Worm (Caenorhabditis elegans) whole organism, young adult: ENCODE results near the gene nep-25.
"Not testable (repeated sequence)": the region's sequence is repeated elsewhere in the genome, so short reads cannot be mapped to it uniquely, and the experiment has no call there.

Experiments
- B0261.1 ChIP-seq: sonication (generic microtip); optimal IDR thresholded peaks from 2 replicates; lab custom pipeline; 2016; ENCODE audit warnings: mild to moderate bottlenecking, missing genetic modification characterization, moderate library complexity, missing compliant biosample characterization
- B0336.3 ChIP-seq: fragments of 200-800 bp; sonication (Bioruptor generic); IDR thresholded peaks from 2 replicates; pipeline ENCODE4 v1.3.6; 2022; ENCODE audit warnings: missing genetic modification characterization, missing compliant biosample characterization
- D2030.7 ChIP-seq: fragments of 200-800 bp; sonication (Bioruptor generic); IDR thresholded peaks from 2 replicates; pipeline ENCODE4 v1.3.6; 2022; ENCODE audit warnings: missing genetic modification reagents, missing genetic modification characterization, missing compliant biosample characterization
- F57A8.1 ChIP-seq: fragments of 200-800 bp; sonication (Bioruptor generic); optimal IDR thresholded peaks from 2 replicates; lab custom pipeline; 2018; ENCODE audit warnings: mild to moderate bottlenecking, missing genetic modification characterization, moderate library complexity, missing compliant biosample characterization
- F57C9.4 ChIP-seq: sonication (generic microtip); optimal IDR thresholded peaks from 2 replicates; lab custom pipeline; 2017; ENCODE audit warnings: mild to moderate bottlenecking, missing genetic modification characterization, missing compliant biosample characterization
- K11D2.4 ChIP-seq: fragments of 200-800 bp; sonication (Bioruptor generic); IDR thresholded peaks from 2 replicates; pipeline ENCODE4 v1.3.6; 2022; ENCODE audit warnings: missing genetic modification reagents, missing genetic modification characterization, missing compliant biosample characterization
- T07F8.4 ChIP-seq: sonication (generic microtip); optimal IDR thresholded peaks from 2 replicates; lab custom pipeline; 2016; ENCODE audit warnings: mild to moderate bottlenecking, missing genetic modification characterization, moderate library complexity, missing compliant biosample characterization
- Y67H2A.10 ChIP-seq: fragments of 200-800 bp; sonication (Bioruptor generic); conservative IDR thresholded peaks from 2 replicates; pipeline ENCODE4 v1.3.6; 2022; ENCODE audit warnings: missing genetic modification reagents, missing genetic modification characterization, missing compliant biosample characterization
- ama-1 ChIP-seq, 3 experiments: fragments of 150-350 bp in 1 of 3; sonication (generic microtip) in 2 of 3; optimal IDR thresholded peaks; 2 replicates each; lab custom pipeline; 2014 to 2018; ENCODE audit warnings: missing biosample characterization in 2 of 3, missing genetic modification characterization in 2 of 3, missing genetic modification reagents in 2 of 3
- atf-7 ChIP-seq: sonication (generic microtip); optimal IDR thresholded peaks from 2 replicates; lab custom pipeline; 2017; ENCODE audit warnings: mild to moderate bottlenecking, missing genetic modification characterization, missing compliant biosample characterization
- cebp-1 ChIP-seq, 2 experiments: fragments of 200-800 bp in 1 of 2; sonication (Bioruptor generic) in 1 of 2; sonication (generic microtip) in 1 of 2; IDR thresholded peaks in 1 of 2; optimal IDR thresholded peaks in 1 of 2; 2 replicates each; pipeline versions ENCODE4 v1.3.6 to Lab custom; 2017 to 2022; ENCODE audit warnings: missing compliant biosample characterization in 2 of 2, missing genetic modification characterization in 2 of 2, mild to moderate bottlenecking in 1 of 2, missing genetic modification reagents in 1 of 2, moderate library complexity in 1 of 2
- cebp-2 ChIP-seq: fragments of 200-800 bp; sonication (Bioruptor generic); IDR thresholded peaks from 2 replicates; pipeline ENCODE4 v1.3.6; 2022; ENCODE audit warnings: missing genetic modification characterization, missing compliant biosample characterization
- ceh-58 ChIP-seq: fragments of 200-800 bp; sonication (Bioruptor generic); IDR thresholded peaks from 2 replicates; pipeline ENCODE4 v1.3.6; 2022; ENCODE audit warnings: missing genetic modification characterization, missing compliant biosample characterization
- ceh-91 ChIP-seq: fragments of 200-800 bp; sonication (Bioruptor generic); IDR thresholded peaks from 2 replicates; pipeline ENCODE4 v1.3.6; 2022; ENCODE audit warnings: missing genetic modification reagents, missing genetic modification characterization, missing compliant biosample characterization
- dox-1 ChIP-seq: fragments of 200-800 bp; sonication (Bioruptor generic); IDR thresholded peaks from 2 replicates; pipeline ENCODE4 v1.3.6; 2022; ENCODE audit warnings: missing genetic modification reagents, missing genetic modification characterization, missing compliant biosample characterization
- egl-18 ChIP-seq: fragments of 200-800 bp; sonication (Bioruptor generic); IDR thresholded peaks from 2 replicates; pipeline ENCODE4 v1.3.6; 2022; ENCODE audit warnings: missing genetic modification reagents, missing genetic modification characterization, missing compliant biosample characterization
- ets-4 ChIP-seq: fragments of 200-800 bp; sonication (Bioruptor generic); optimal IDR thresholded peaks from 2 replicates; lab custom pipeline; 2018; ENCODE audit warnings: mild to moderate bottlenecking, missing genetic modification characterization, missing compliant biosample characterization
- hmg-1.2 ChIP-seq: fragments of 200-800 bp; sonication (Bioruptor generic); IDR thresholded peaks from 2 replicates; pipeline ENCODE4 v1.3.6; 2022; ENCODE audit warnings: missing genetic modification reagents, missing genetic modification characterization, missing compliant biosample characterization
- hsf-1 ChIP-seq: fragments of 200-800 bp; sonication (Bioruptor generic); IDR thresholded peaks from 2 replicates; pipeline ENCODE4 v1.3.6; 2022; ENCODE audit warnings: missing genetic modification reagents, missing genetic modification characterization, missing compliant biosample characterization
- lin-26 ChIP-seq: fragments of 200-800 bp; sonication (Bioruptor generic); IDR thresholded peaks from 2 replicates; pipeline ENCODE4 v1.3.6; 2022; ENCODE audit warnings: missing genetic modification reagents, missing genetic modification characterization, missing compliant biosample characterization
- lin-40 ChIP-seq: sonication (generic microtip); optimal IDR thresholded peaks from 2 replicates; lab custom pipeline; 2016; ENCODE audit warnings: missing genetic modification characterization, mild to moderate bottlenecking, missing compliant biosample characterization, missing genotype, missing genetic modification reagents
- lir-1 ChIP-seq: fragments of 200-800 bp; sonication (Bioruptor generic); conservative IDR thresholded peaks from 2 replicates; pipeline ENCODE4 v1.3.6; 2022; ENCODE audit warnings: missing genetic modification reagents, missing genetic modification characterization, missing compliant biosample characterization
- lsy-27 ChIP-seq: sonication (generic microtip); optimal IDR thresholded peaks from 2 replicates; lab custom pipeline; 2017; ENCODE audit warnings: missing genetic modification characterization, mild to moderate bottlenecking, missing compliant biosample characterization, antibody characterized with exemption, missing genotype, borderline replicate concordance; ENCODE audit not compliant: insufficient read depth
- madf-10 ChIP-seq: sonication (generic microtip); optimal IDR thresholded peaks from 2 replicates; lab custom pipeline; 2016; ENCODE audit warnings: mild to moderate bottlenecking, missing genetic modification characterization, missing compliant biosample characterization
- mel-28 ChIP-seq: sonication (generic microtip); optimal IDR thresholded peaks from 2 replicates; lab custom pipeline; 2016; ENCODE audit warnings: borderline replicate concordance, mild to moderate bottlenecking, missing genetic modification characterization, missing compliant biosample characterization
- nfya-2 ChIP-seq: fragments of 200-800 bp; sonication (Bioruptor generic); IDR thresholded peaks from 2 replicates; pipeline ENCODE4 v1.3.6; 2022; ENCODE audit warnings: missing genetic modification reagents, missing genetic modification characterization, missing compliant biosample characterization
- nhr-120 ChIP-seq: fragments of 200-800 bp; sonication (Bioruptor generic); IDR thresholded peaks from 2 replicates; pipeline ENCODE4 v1.3.6; 2022; ENCODE audit warnings: missing genetic modification characterization, missing compliant biosample characterization
- nhr-179 ChIP-seq: sonication (generic microtip); optimal IDR thresholded peaks from 2 replicates; lab custom pipeline; 2016; ENCODE audit warnings: mild to moderate bottlenecking, missing genetic modification characterization, missing compliant biosample characterization
- nhr-27 ChIP-seq: fragments of 200-800 bp; sonication (Bioruptor generic); optimal IDR thresholded peaks from 2 replicates; lab custom pipeline; 2018; ENCODE audit warnings: mild to moderate bottlenecking, missing genetic modification characterization, moderate library complexity, missing compliant biosample characterization
- nhr-80 ChIP-seq: sonication (generic microtip); optimal IDR thresholded peaks from 2 replicates; lab custom pipeline; 2016; ENCODE audit warnings: missing genetic modification characterization, missing compliant biosample characterization
- pha-4 ChIP-seq: fragments of 150-350 bp; sonication (generic microtip); optimal IDR thresholded peaks from 2 replicates; lab custom pipeline; 2014; ENCODE audit warnings: missing biosample characterization, missing genetic modification reagents, missing genetic modification characterization
- rcor-1 ChIP-seq: fragments of 200-800 bp; sonication (Bioruptor generic); IDR thresholded peaks from 2 replicates; pipeline ENCODE4 v1.3.6; 2022; ENCODE audit warnings: missing genetic modification reagents, missing genetic modification characterization, missing compliant biosample characterization
- rpc-1 ChIP-seq, 2 experiments: fragments of 150-350 bp in 1 of 2; sonication (generic microtip) in 1 of 2; optimal IDR thresholded peaks; 2 replicates each; lab custom pipeline; 2014 to 2018; ENCODE audit warnings: missing biosample characterization in 1 of 2, missing genetic modification characterization in 1 of 2, missing genetic modification reagents in 1 of 2, missing genotype in 1 of 2
- sdz-38 ChIP-seq: sonication (generic microtip); optimal IDR thresholded peaks from 2 replicates; lab custom pipeline; 2016; ENCODE audit warnings: missing genotype, missing genetic modification characterization, missing compliant biosample characterization
- sea-2 ChIP-seq: fragments of 200-800 bp; sonication (Bioruptor generic); IDR thresholded peaks from 2 replicates; pipeline ENCODE4 v1.3.6; 2022; ENCODE audit warnings: missing genetic modification characterization, missing compliant biosample characterization
- snpc-1.3 ChIP-seq: sonication (generic microtip); optimal IDR thresholded peaks from 2 replicates; lab custom pipeline; 2017; ENCODE audit warnings: missing genetic modification characterization, mild to moderate bottlenecking, missing compliant biosample characterization, antibody characterized with exemption, moderate library complexity, missing genotype, missing genetic modification reagents; ENCODE audit not compliant: insufficient read depth
- somi-1 ChIP-seq: fragments of 200-800 bp; sonication (Bioruptor generic); optimal IDR thresholded peaks from 2 replicates; lab custom pipeline; 2018; ENCODE audit warnings: mild to moderate bottlenecking, missing genetic modification characterization, missing compliant biosample characterization
- ztf-22 ChIP-seq: fragments of 200-800 bp; sonication (Bioruptor generic); optimal IDR thresholded peaks from 2 replicates; lab custom pipeline; 2018; ENCODE audit warnings: mild to moderate bottlenecking, missing genetic modification characterization, moderate library complexity, missing compliant biosample characterization
- ztf-26 ChIP-seq: sonication (generic microtip); optimal IDR thresholded peaks from 2 replicates; lab custom pipeline; 2017; ENCODE audit warnings: missing genetic modification characterization, missing compliant biosample characterization

nep-25 gene

DNA sequence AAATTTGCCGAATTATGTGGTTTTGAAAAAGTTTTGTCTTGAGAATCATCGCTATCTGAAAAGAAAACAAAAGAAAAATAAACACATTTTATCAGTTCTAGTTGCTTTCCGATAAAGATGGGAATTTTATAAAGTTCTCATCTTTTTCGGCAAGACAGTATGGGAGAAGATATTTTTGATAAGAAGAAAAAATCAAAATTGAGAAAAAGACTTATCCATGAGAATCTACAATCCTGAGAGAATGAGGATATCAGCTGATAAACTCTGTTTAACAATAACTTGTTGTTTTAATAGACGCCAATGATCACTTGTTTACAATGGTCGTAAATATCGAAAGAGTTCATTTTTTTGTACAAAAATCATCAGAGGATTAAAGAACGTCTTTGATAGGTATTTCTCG is 34.0 kb downstream of the nep-25 start, which contains the start of gene F55C12.6:
Gene F55C12.6 (minus strand): TSS at position 101 of the 400 bp plus-strand sequence.
- no peak for TF ChIP-seq ceh-58
- no peak for TF ChIP-seq nhr-179 (tag; lab: Kevin White, UChicago)
- no peak for TF ChIP-seq hsf-1 (GFP tag; lab: Robert Waterston, UW)
- TF ChIP-seq ceh-91 (GFP tag; lab: Robert Waterston, UW), result no peak
- TF ChIP-seq dox-1 (GFP tag; lab: Robert Waterston, UW), result no peak
- TF ChIP-seq lir-1 (GFP tag; lab: Robert Waterston, UW), result no peak
- no peak for TF ChIP-seq somi-1
- no peak for TF ChIP-seq T07F8.4 (tag; lab: Kevin White, UChicago)
- TF ChIP-seq F57A8.1, result no peak
- TF ChIP-seq ztf-22 (GFP tag; lab: Kevin White, UChicago), result no peak
- no peak for TF ChIP-seq sea-2 (GFP tag; lab: Robert Waterston, UW)
- no peak for TF ChIP-seq lsy-27 (tag; lab: Kevin White, UChicago)
- TF ChIP-seq nhr-27, result no peak
- TF ChIP-seq B0261.1 (tag; lab: Kevin White, UChicago), result no peak
- TF ChIP-seq cebp-1 (GFP tag; IDR thresholded peaks at IDR 0.05; lab: Robert Waterston, UW), result no peak
- TF ChIP-seq cebp-1 (tag; optimal IDR thresholded peaks at IDR 0.05; lab: Kevin White, UChicago), result no peak

ce11 chrII:5876511-5876910 is 34.5 kb downstream of the nep-25 start, which contains the start of gene F55C12.2:
TSS of gene F55C12.2 (plus strand) at chrII:5876811.
- not testable (repeated sequence) for TF ChIP-seq madf-10 (tag; lab: Kevin White, UChicago); rcor-1 (GFP tag; lab: Robert Waterston, UW); B0336.3 (GFP tag; lab: Robert Waterston, UW)

DNA sequence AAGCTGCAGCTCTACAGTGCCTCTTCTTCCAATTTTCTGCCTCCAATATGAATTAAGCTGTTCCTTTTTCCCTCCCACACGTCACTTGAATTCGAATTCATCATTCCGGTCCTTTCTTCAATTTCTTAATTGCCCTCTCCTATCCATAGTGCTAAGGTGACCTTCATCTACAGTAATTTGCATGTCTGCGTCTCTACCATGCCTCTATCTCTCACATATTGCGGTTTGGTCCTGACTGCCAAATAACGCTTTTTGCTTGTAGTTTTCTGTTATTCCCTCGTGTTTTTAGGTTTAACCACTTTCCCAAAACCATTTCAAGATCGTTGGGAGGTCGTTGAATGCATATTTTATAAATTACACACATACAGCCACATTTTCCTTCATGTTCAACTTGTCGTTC is 38.6 kb downstream of the nep-25 start:
- no peak for TF ChIP-seq D2030.7
- TF ChIP-seq egl-18, result no peak
- 0 out of 2 replicates have a peak, but pooled peaks have one; percentile 25 for TF ChIP-seq lin-26
- TF ChIP-seq rpc-1 (optimal IDR thresholded peaks at IDR 0.05; lab: Kevin White, UChicago), result no peak
- no peak for TF ChIP-seq rpc-1 (tag; optimal IDR thresholded peaks at IDR 0.05; lab: Kevin White, UChicago)

- TF ChIP-seq pha-4 (tag; lab: Kevin White, UChicago), result no peak
- TF ChIP-seq lsy-27 (tag; lab: Kevin White, UChicago), result no peak
- TF ChIP-seq nhr-179 (tag; lab: Kevin White, UChicago), result no peak
- TF ChIP-seq egl-18, result no peak
- no peak for TF ChIP-seq nfya-2
- no peak for TF ChIP-seq atf-7 (tag; lab: Kevin White, UChicago)
- TF ChIP-seq snpc-1.3 (tag; lab: Kevin White, UChicago), result no peak
- no peak for TF ChIP-seq ztf-26
Measured at ce11 chrII:5884252-5884651, 42.2 kb downstream of the nep-25 start, which contains the start of gene rfip-1. TSS of gene rfip-1 (plus strand) at chrII:5884552.

ce11 chrII:5885966-5886621 is 44.1 kb downstream of the nep-25 start:
- peak; percentile 76; the same call in 1 of the 2 replicates for TF ChIP-seq cebp-1 (GFP tag; IDR thresholded peaks at IDR 0.05; lab: Robert Waterston, UW)
- peak; percentile 94 for TF ChIP-seq cebp-1 (tag; optimal IDR thresholded peaks at IDR 0.05; lab: Kevin White, UChicago)
- no peak for TF ChIP-seq K11D2.4 (GFP tag; lab: Robert Waterston, UW)
- no peak for TF ChIP-seq Y67H2A.10
- no peak for TF ChIP-seq cebp-2
- TF ChIP-seq nhr-80 (tag; lab: Kevin White, UChicago), result peak; percentile 43
- no peak for TF ChIP-seq madf-10 (tag; lab: Kevin White, UChicago)
- no peak for TF ChIP-seq ama-1 (optimal IDR thresholded peaks at IDR 0.05; lab: Kevin White, UChicago)
- TF ChIP-seq ama-1 (GFP tag; optimal IDR thresholded peaks at IDR 0.05; lab: Kevin White, UChicago), result no peak
- TF ChIP-seq ets-4 (GFP tag; lab: Kevin White, UChicago), result no peak
- peak; percentile 16; the same call in 1 of the 2 replicates for TF ChIP-seq hmg-1.2 (GFP tag; lab: Robert Waterston, UW)
- no peak for TF ChIP-seq sea-2 (GFP tag; lab: Robert Waterston, UW)
- peak; percentile 64 for TF ChIP-seq lin-40 (tag; lab: Kevin White, UChicago)
- no peak for TF ChIP-seq mel-28 (tag; lab: Kevin White, UChicago)
- no peak for TF ChIP-seq sdz-38 (tag; lab: Kevin White, UChicago)
- TF ChIP-seq F57C9.4 (tag; lab: Kevin White, UChicago), result no peak
- 0 out of 2 replicates have a peak, but pooled peaks have one; percentile 27 for TF ChIP-seq dox-1 (GFP tag; lab: Robert Waterston, UW)
- no peak for TF ChIP-seq ceh-91 (GFP tag; lab: Robert Waterston, UW)
- TF ChIP-seq nhr-120 (GFP tag; lab: Robert Waterston, UW), result no peak
